Worm (Caenorhabditis elegans) whole organism, L2 larva: ENCODE data around the gene ule-3.

Source experiments
- C34F6.9 ChIP-seq: fragments of 150-350 bp; optimal IDR thresholded peaks from 2 replicates; lab custom pipeline; 2014; ENCODE audit warnings: missing biosample characterization, missing genetic modification characterization
- ama-1 ChIP-seq: fragments of 150-350 bp; optimal IDR thresholded peaks from 2 replicates; lab custom pipeline; 2018; ENCODE audit warnings: inconsistent platforms
- blmp-1 ChIP-seq: sonication (generic microtip); optimal IDR thresholded peaks from 2 replicates; lab custom pipeline; 2017; ENCODE audit warnings: missing genetic modification characterization, mild to moderate bottlenecking, missing compliant biosample characterization, antibody characterized with exemption, moderate library complexity; ENCODE audit not compliant: insufficient read depth
- ceh-82 ChIP-seq: fragments of 150-350 bp; optimal IDR thresholded peaks from 2 replicates; lab custom pipeline; 2014; ENCODE audit warnings: missing biosample characterization, missing genetic modification characterization
- elt-1 ChIP-seq: fragments of 150-350 bp; optimal IDR thresholded peaks from 2 replicates; lab custom pipeline; 2014; ENCODE audit warnings: missing biosample characterization, missing genetic modification characterization
- lsy-2 ChIP-seq, 2 experiments: fragments of 150-350 bp in 1 of 2; sonication (generic microtip) in 1 of 2; optimal IDR thresholded peaks; 2 replicates each; lab custom pipeline; 2014 to 2017; ENCODE audit warnings: missing biosample characterization in 2 of 2, missing genetic modification characterization in 2 of 2
- nhr-10 ChIP-seq: sonication (generic microtip); optimal IDR thresholded peaks from 2 replicates; lab custom pipeline; 2017; ENCODE audit warnings: missing biosample characterization, missing genetic modification characterization
- nhr-237 ChIP-seq: fragments of 150-350 bp; optimal IDR thresholded peaks from 2 replicates; lab custom pipeline; 2014; ENCODE audit warnings: missing biosample characterization, missing genetic modification characterization
- nhr-77 ChIP-seq: fragments of 150-350 bp; optimal IDR thresholded peaks from 2 replicates; lab custom pipeline; 2014; ENCODE audit warnings: missing biosample characterization, missing genetic modification characterization
- snpc-4 ChIP-seq: fragments of 150-350 bp; optimal IDR thresholded peaks from 2 replicates; lab custom pipeline; 2014; ENCODE audit warnings: missing biosample characterization, missing genetic modification characterization
- unc-62 ChIP-seq: fragments of 150-350 bp; optimal IDR thresholded peaks from 2 replicates; lab custom pipeline; 2014; ENCODE audit warnings: missing biosample characterization, missing genetic modification reagents, missing genetic modification characterization

DNA sequence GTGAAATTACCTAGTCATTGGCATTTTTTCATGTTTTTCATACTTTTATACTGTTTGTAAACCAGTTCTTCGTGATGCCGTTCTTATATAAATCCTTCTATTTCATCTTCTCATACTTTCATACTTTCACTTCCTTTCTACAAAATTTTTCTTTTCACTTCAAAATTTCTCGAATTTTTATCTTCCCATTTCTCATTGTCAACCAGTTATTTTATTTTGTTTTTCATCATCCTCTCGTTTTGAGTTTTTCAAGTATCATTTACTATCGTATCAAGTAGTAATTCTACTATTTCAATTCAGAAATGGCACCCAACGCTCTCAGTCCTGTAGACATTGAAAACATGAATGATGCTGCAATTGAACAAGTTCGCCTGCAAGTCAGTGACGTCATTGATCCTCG is 34.9 kb upstream of the ule-3 start, which contains the start of gene F28H7.8:
- no peak for TF ChIP-seq nhr-10 (tag; lab: Kevin White, UChicago)
- no peak for TF ChIP-seq lsy-2 (tag; optimal IDR thresholded peaks at IDR 0.05; lab: Kevin White, UChicago)
- no peak for TF ChIP-seq elt-1 (tag; lab: Kevin White, UChicago)
- no peak for TF ChIP-seq unc-62 (GFP tag; lab: Kevin White, UChicago)
- no peak for TF ChIP-seq snpc-4 (tag; lab: Kevin White, UChicago)
- no peak for TF ChIP-seq ama-1 (lab: Kevin White, UChicago)
- no peak for TF ChIP-seq nhr-237
- TF ChIP-seq blmp-1 (tag; lab: Kevin White, UChicago), result peak; percentile 27
- TF ChIP-seq C34F6.9, result no peak
- TF ChIP-seq nhr-77 (tag; lab: Kevin White, UChicago), result no peak
- TF ChIP-seq ceh-82 (tag; lab: Kevin White, UChicago), result no peak
